Fruit fly (Drosophila melanogaster) whole organism, prepupa: ENCODE measurements around the gene CG16903.

Source experiments
- Blimp-1 ChIP-seq: fragments of 200-800 bp; sonication (Bioruptor generic); optimal IDR thresholded peaks from 3 replicates; lab custom pipeline; 2017; ENCODE audit warnings: missing biosample characterization, missing genetic modification characterization, mild to moderate bottlenecking, moderate library complexity, missing genetic modification reagents
- CG10631 ChIP-seq: fragments of 200-800 bp; sonication (Bioruptor generic); optimal IDR thresholded peaks from 2 replicates; lab custom pipeline; 2016; ENCODE audit warnings: missing biosample characterization, missing genetic modification characterization
- CG10669 ChIP-seq: fragments of 200-800 bp; sonication (Bioruptor generic); optimal IDR thresholded peaks from 3 replicates; lab custom pipeline; 2018; ENCODE audit warnings: missing biosample characterization, mild to moderate bottlenecking, missing genetic modification characterization, moderate library complexity
- CG11762 ChIP-seq: fragments of 200-800 bp; sonication (Bioruptor generic); optimal IDR thresholded peaks from 3 replicates; lab custom pipeline; 2016; ENCODE audit warnings: missing biosample characterization, missing genetic modification characterization; ENCODE audit not compliant: insufficient read depth
- CG11902 ChIP-seq: fragments of 200-800 bp; sonication (Bioruptor generic); optimal IDR thresholded peaks from 3 replicates; lab custom pipeline; 2016; ENCODE audit warnings: missing biosample characterization, missing genetic modification characterization
- CG15336 ChIP-seq: fragments of 200-800 bp; sonication (Bioruptor generic); IDR thresholded peaks from 2 replicates; pipeline ENCODE4 v1.3.6; 2022; ENCODE audit warnings: missing biosample characterization, missing genetic modification characterization
- CG1621 ChIP-seq: fragments of 200-800 bp; sonication (Bioruptor generic); optimal IDR thresholded peaks from 3 replicates; lab custom pipeline; 2018; ENCODE audit warnings: missing biosample characterization, mild to moderate bottlenecking, missing genetic modification characterization
- CG16779 ChIP-seq: fragments of 200-800 bp; sonication (Bioruptor generic); optimal IDR thresholded peaks from 3 replicates; lab custom pipeline; 2017; ENCODE audit warnings: missing biosample characterization, mild to moderate bottlenecking, missing genetic modification characterization
- CG31627 ChIP-seq: fragments of 200-800 bp; sonication (Bioruptor generic); optimal IDR thresholded peaks from 3 replicates; lab custom pipeline; 2016; ENCODE audit warnings: missing biosample characterization, missing genetic modification characterization
- CG34406 ChIP-seq: fragments of 200-800 bp; sonication (Bioruptor generic); optimal IDR thresholded peaks from 3 replicates; lab custom pipeline; 2016; ENCODE audit warnings: missing biosample characterization, missing genetic modification characterization
- CG3919 ChIP-seq: fragments of 200-800 bp; sonication (Bioruptor generic); optimal IDR thresholded peaks from 3 replicates; lab custom pipeline; 2016; ENCODE audit warnings: missing biosample characterization, missing genetic modification characterization
- CG4318 ChIP-seq: fragments of 200-800 bp; sonication (Bioruptor generic); optimal IDR thresholded peaks from 3 replicates; lab custom pipeline; 2017; ENCODE audit warnings: missing biosample characterization, mild to moderate bottlenecking, missing genetic modification characterization
- CG6163 ChIP-seq: fragments of 200-800 bp; sonication (Bioruptor generic); IDR thresholded peaks from 3 replicates; pipeline ENCODE4 v1.3.6; 2022; ENCODE audit warnings: missing biosample characterization, missing genetic modification characterization
- CG6276 ChIP-seq: fragments of 200-800 bp; sonication (Bioruptor generic); optimal IDR thresholded peaks from 2 replicates; lab custom pipeline; 2017; ENCODE audit warnings: missing biosample characterization, mild to moderate bottlenecking, missing genetic modification characterization
- CG6792 ChIP-seq: fragments of 200-800 bp; sonication (Bioruptor generic); optimal IDR thresholded peaks from 3 replicates; lab custom pipeline; 2016; ENCODE audit warnings: missing biosample characterization, missing genetic modification characterization
- CG6808 ChIP-seq: fragments of 200-800 bp; sonication (Bioruptor generic); optimal IDR thresholded peaks from 3 replicates; lab custom pipeline; 2017; ENCODE audit warnings: missing biosample characterization, missing genetic modification characterization, mild to moderate bottlenecking, moderate library complexity, missing genetic modification reagents
- CG6854 ChIP-seq: fragments of 200-800 bp; sonication (Bioruptor generic); optimal IDR thresholded peaks from 2 replicates; lab custom pipeline; 2017; ENCODE audit warnings: missing biosample characterization, mild to moderate bottlenecking, missing genetic modification characterization
- CG7368 ChIP-seq: fragments of 200-800 bp; sonication (Bioruptor generic); optimal IDR thresholded peaks from 3 replicates; lab custom pipeline; 2016; ENCODE audit warnings: missing biosample characterization, missing genetic modification characterization
- CG8119 ChIP-seq: fragments of 200-800 bp; sonication (Bioruptor generic); IDR thresholded peaks from 3 replicates; pipeline ENCODE4 v1.3.6; 2022; ENCODE audit warnings: missing biosample characterization, missing genetic modification characterization
- CG8632 ChIP-seq: fragments of 200-800 bp; sonication (Bioruptor generic); optimal IDR thresholded peaks from 3 replicates; lab custom pipeline; 2016; ENCODE audit warnings: missing biosample characterization, missing genetic modification characterization
- CG9139 ChIP-seq: fragments of 200-800 bp; sonication (Bioruptor generic); optimal IDR thresholded peaks from 3 replicates; lab custom pipeline; 2017; ENCODE audit warnings: missing biosample characterization, mild to moderate bottlenecking, missing genetic modification characterization
- Eip75B ChIP-seq: fragments of 200-800 bp; sonication (Bioruptor generic); optimal IDR thresholded peaks from 3 replicates; lab custom pipeline; 2016; ENCODE audit warnings: missing biosample characterization, missing genetic modification characterization
- Eip78C ChIP-seq: fragments of 200-800 bp; sonication (Bioruptor generic); peaks from one replicate; lab custom pipeline; 2016; ENCODE audit warnings: missing biosample characterization, missing genetic modification characterization
- Eip93F ChIP-seq: fragments of 200-800 bp; sonication (Bioruptor generic); optimal IDR thresholded peaks from 2 replicates; lab custom pipeline; 2016; ENCODE audit warnings: missing biosample characterization, mild to moderate bottlenecking, missing genetic modification characterization
- Ets21C ChIP-seq: fragments of 200-800 bp; sonication (Bioruptor generic); optimal IDR thresholded peaks from 3 replicates; lab custom pipeline; 2016; ENCODE audit warnings: missing biosample characterization, missing genetic modification characterization
- Ets96B ChIP-seq: fragments of 200-800 bp; optimal IDR thresholded peaks from 2 replicates; lab custom pipeline; 2019; ENCODE audit warnings: missing biosample characterization, mild to moderate bottlenecking, missing genetic modification characterization, moderate library complexity
- Gug ChIP-seq: fragments of 200-800 bp; sonication (Bioruptor generic); IDR thresholded peaks from 2 replicates; pipeline ENCODE4 v1.3.6; 2022; ENCODE audit warnings: missing biosample characterization, missing genetic modification characterization
- Hr38 ChIP-seq: sonication (Bioruptor generic); optimal IDR thresholded peaks from 2 replicates; lab custom pipeline; 2016; ENCODE audit warnings: missing biosample characterization, missing genetic modification characterization
- Hr39 ChIP-seq: fragments of 200-800 bp; sonication (Bioruptor generic); optimal IDR thresholded peaks from 2 replicates; lab custom pipeline; 2016; ENCODE audit warnings: missing biosample characterization, missing genetic modification characterization
- Hr4 ChIP-seq: fragments of 200-800 bp; sonication (Bioruptor generic); optimal IDR thresholded peaks from 3 replicates; lab custom pipeline; 2016; ENCODE audit warnings: missing biosample characterization, missing genetic modification characterization
- Lpt ChIP-seq: fragments of 200-800 bp; sonication (Bioruptor generic); optimal IDR thresholded peaks from 3 replicates; lab custom pipeline; 2016; ENCODE audit warnings: missing biosample characterization, missing genetic modification characterization
- Met ChIP-seq: fragments of 200-800 bp; sonication (Bioruptor generic); optimal IDR thresholded peaks from 3 replicates; lab custom pipeline; 2016; ENCODE audit warnings: missing biosample characterization, missing genetic modification characterization
- OdsH ChIP-seq: fragments of 200-800 bp; sonication (Bioruptor generic); optimal IDR thresholded peaks from 3 replicates; lab custom pipeline; 2016; ENCODE audit warnings: missing biosample characterization, missing genetic modification characterization
- Smox ChIP-seq: fragments of 200-800 bp; sonication (Bioruptor generic); optimal IDR thresholded peaks from 3 replicates; lab custom pipeline; 2016; ENCODE audit warnings: missing biosample characterization, missing genetic modification characterization
- Sox102F ChIP-seq: fragments of 200-800 bp; sonication (Bioruptor generic); optimal IDR thresholded peaks from 2 replicates; lab custom pipeline; 2016; ENCODE audit warnings: missing biosample characterization, mild to moderate bottlenecking, missing genetic modification characterization
- Sox14 ChIP-seq: fragments of 200-800 bp; sonication (Bioruptor generic); optimal IDR thresholded peaks from 3 replicates; lab custom pipeline; 2016; ENCODE audit warnings: missing biosample characterization, missing genetic modification characterization
- acj6 ChIP-seq: fragments of 200-800 bp; sonication (Bioruptor generic); optimal IDR thresholded peaks from 3 replicates; lab custom pipeline; 2016; ENCODE audit warnings: missing biosample characterization, missing genetic modification characterization
- cyc ChIP-seq: fragments of 200-800 bp; sonication (Bioruptor generic); optimal IDR thresholded peaks from 3 replicates; lab custom pipeline; 2016; ENCODE audit warnings: missing biosample characterization, missing genetic modification characterization
- dac ChIP-seq: fragments of 200-800 bp; sonication (Bioruptor generic); optimal IDR thresholded peaks from 2 replicates; lab custom pipeline; 2017; ENCODE audit warnings: missing biosample characterization, mild to moderate bottlenecking, missing genetic modification characterization
- dsx ChIP-seq: fragments of 200-800 bp; optimal IDR thresholded peaks from 3 replicates; lab custom pipeline; 2019; ENCODE audit warnings: missing biosample characterization, mild to moderate bottlenecking, missing genetic modification characterization, moderate library complexity; ENCODE audit not compliant: poor library complexity, severe bottlenecking
- eg ChIP-seq: fragments of 200-800 bp; sonication (Bioruptor generic); IDR thresholded peaks from 3 replicates; pipeline ENCODE4 v1.3.6; 2022; ENCODE audit warnings: missing biosample characterization, missing genetic modification characterization
- fd85E ChIP-seq: fragments of 200-800 bp; sonication (Bioruptor generic); optimal IDR thresholded peaks from 3 replicates; lab custom pipeline; 2016; ENCODE audit warnings: missing biosample characterization, missing genetic modification characterization
- lz ChIP-seq: fragments of 200-800 bp; sonication (Bioruptor generic); optimal IDR thresholded peaks from 3 replicates; lab custom pipeline; 2016; ENCODE audit warnings: missing biosample characterization, missing genetic modification characterization
- pdm3 ChIP-seq: fragments of 200-800 bp; sonication (Bioruptor generic); optimal IDR thresholded peaks from 3 replicates; lab custom pipeline; 2016; ENCODE audit warnings: missing biosample characterization, missing genetic modification characterization
- salr ChIP-seq, 2 experiments: fragments of 200-800 bp; sonication (Bioruptor generic); optimal IDR thresholded peaks; 3 replicates each; lab custom pipeline; 2016 to 2018; ENCODE audit warnings: missing biosample characterization in 2 of 2, missing genetic modification characterization in 2 of 2, mild to moderate bottlenecking in 1 of 2
- spab ChIP-seq: fragments of 200-800 bp; sonication (Bioruptor generic); optimal IDR thresholded peaks from 2 replicates; lab custom pipeline; 2017; ENCODE audit warnings: missing biosample characterization, mild to moderate bottlenecking, missing genetic modification characterization, missing genetic modification reagents
- ss ChIP-seq, 2 experiments: fragments of 200-800 bp; sonication (Bioruptor generic); optimal IDR thresholded peaks; 2 replicates in 1 of 2; 3 replicates in 1 of 2; lab custom pipeline; 2017 to 2018; ENCODE audit warnings: mild to moderate bottlenecking in 2 of 2, missing biosample characterization in 2 of 2, missing genetic modification characterization in 2 of 2, moderate library complexity in 1 of 2
- svp ChIP-seq: fragments of 200-800 bp; sonication (Bioruptor generic); peaks from one replicate; lab custom pipeline; 2016; ENCODE audit warnings: missing biosample characterization, missing genetic modification characterization
- topi ChIP-seq: fragments of 200-800 bp; sonication (Bioruptor generic); optimal IDR thresholded peaks from 3 replicates; lab custom pipeline; 2016; ENCODE audit warnings: missing biosample characterization, missing genetic modification characterization
- vri ChIP-seq: fragments of 200-800 bp; sonication (Bioruptor generic); optimal IDR thresholded peaks from 3 replicates; lab custom pipeline; 2016; ENCODE audit warnings: missing biosample characterization, mild to moderate bottlenecking, missing genetic modification characterization

Gene CG16903

dm6 chrX:2087501-2087900, 7.3 kb upstream of the CG16903 start (continued):
- TF ChIP-seq CG6276 (GFP tag; lab: Kevin White, UChicago) (peak; percentile 81), ss (GFP tag; optimal IDR thresholded peaks at IDR 0.05; lab: Kevin White, UChicago) (no peak), Blimp-1 (GFP tag; lab: Kevin White, UChicago) (no peak)

dm6 chrX:2083678-2084162, 3.5 kb upstream of the CG16903 start:
- TF ChIP-seq vri (GFP tag; lab: Kevin White, UChicago) = peak; percentile 96
- TF ChIP-seq acj6 (GFP tag; lab: Kevin White, UChicago) = peak; percentile 93
- TF ChIP-seq Hr39 (GFP tag; lab: Kevin White, UChicago) = peak; percentile 95
- TF ChIP-seq OdsH (GFP tag; lab: Kevin White, UChicago) = peak; percentile 94
- peak; percentile 93 for TF ChIP-seq CG10631 (GFP tag; lab: Kevin White, UChicago)
- peak; percentile 93 for TF ChIP-seq topi
- peak; percentile 95 for TF ChIP-seq CG31627 (GFP tag; lab: Kevin White, UChicago)
- peak; percentile 82 for TF ChIP-seq CG6808
- peak; percentile 97 for TF ChIP-seq Sox14 (GFP tag; lab: Kevin White, UChicago)
- TF ChIP-seq Ets21C (GFP tag; lab: Kevin White, UChicago) = peak; percentile 88
- TF ChIP-seq CG1621 (tag; lab: Kevin White, UChicago) = peak; percentile 92
- TF ChIP-seq CG9139 (GFP tag; lab: Kevin White, UChicago) = peak; percentile 89
- TF ChIP-seq CG6163 (GFP tag; lab: Robert Waterston, UW) = peak; percentile 95
- peak; percentile 21 for TF ChIP-seq Hr38 (GFP tag; lab: Kevin White, UChicago)
- peak; percentile 95 for TF ChIP-seq Sox102F (GFP tag; lab: Kevin White, UChicago)
- no peak for TF ChIP-seq Eip93F
- peak; percentile 87 for TF ChIP-seq CG4318 (GFP tag; lab: Kevin White, UChicago)
- peak; percentile 80 for TF ChIP-seq spab (GFP tag; lab: Kevin White, UChicago)
- peak; percentile 94 for TF ChIP-seq CG3919 (GFP tag; lab: Kevin White, UChicago)
- TF ChIP-seq fd85E (GFP tag; lab: Kevin White, UChicago) = peak; percentile 92
- TF ChIP-seq lz (GFP tag; lab: Kevin White, UChicago) = peak; percentile 95
- peak; percentile 88 for TF ChIP-seq dac (GFP tag; lab: Kevin White, UChicago)
- peak; percentile 92 for TF ChIP-seq Gug (GFP tag; lab: Robert Waterston, UW)
- peak; percentile 89 for TF ChIP-seq CG11762 (GFP tag; lab: Kevin White, UChicago)
- TF ChIP-seq CG16779 (tag; lab: Kevin White, UChicago) = peak; percentile 81
- peak; percentile 93 for TF ChIP-seq CG8119 (GFP tag; lab: Robert Waterston, UW)
- TF ChIP-seq CG6792 (GFP tag; lab: Kevin White, UChicago) = peak; percentile 95
- peak; percentile 93 for TF ChIP-seq Eip75B (GFP tag; lab: Kevin White, UChicago)
- peak; percentile 91 for TF ChIP-seq CG11902 (GFP tag; lab: Kevin White, UChicago)
- peak; percentile 86 for TF ChIP-seq Ets96B (tag; lab: Kevin White, UChicago)
- peak; percentile 97 for TF ChIP-seq pdm3 (GFP tag; lab: Kevin White, UChicago)
- TF ChIP-seq dsx = peak; percentile 85
- TF ChIP-seq Lpt (GFP tag; lab: Kevin White, UChicago) = peak; percentile 91
- TF ChIP-seq Blimp-1 (GFP tag; lab: Kevin White, UChicago) = peak; percentile 64
- peak; percentile 91 for TF ChIP-seq CG34406 (GFP tag; lab: Kevin White, UChicago)
- peak; percentile 90 for TF ChIP-seq CG10669
- peak; percentile 95 for TF ChIP-seq cyc (GFP tag; lab: Kevin White, UChicago)
- TF ChIP-seq Smox = peak; percentile 92
- TF ChIP-seq CG15336 (GFP tag; lab: Robert Waterston, UW) = peak; percentile 96
- TF ChIP-seq Eip78C (GFP tag; lab: Kevin White, UChicago) = peak; percentile 98
- peak; percentile 96 for TF ChIP-seq CG7368 (GFP tag; lab: Kevin White, UChicago)
- peak; percentile 80 for TF ChIP-seq CG6854 (GFP tag; lab: Kevin White, UChicago)
- TF ChIP-seq Met (GFP tag; lab: Kevin White, UChicago) = peak; percentile 95
- peak; percentile 91 for TF ChIP-seq eg (GFP tag; lab: Robert Waterston, UW)
- peak; percentile 91 for TF ChIP-seq CG8632 (GFP tag; lab: Kevin White, UChicago)
- peak; percentile 81 to 90 for TF ChIP-seq salr (GFP tag; optimal IDR thresholded peaks at IDR 0.05; lab: Kevin White, UChicago)
- peak; percentile 98 for TF ChIP-seq svp (GFP tag; lab: Kevin White, UChicago)
- TF ChIP-seq Hr4 (GFP tag; lab: Kevin White, UChicago) = peak; percentile 93
